Worm (Caenorhabditis elegans): Measurements from ENCODE around the gene dsb-1.

DNA sequence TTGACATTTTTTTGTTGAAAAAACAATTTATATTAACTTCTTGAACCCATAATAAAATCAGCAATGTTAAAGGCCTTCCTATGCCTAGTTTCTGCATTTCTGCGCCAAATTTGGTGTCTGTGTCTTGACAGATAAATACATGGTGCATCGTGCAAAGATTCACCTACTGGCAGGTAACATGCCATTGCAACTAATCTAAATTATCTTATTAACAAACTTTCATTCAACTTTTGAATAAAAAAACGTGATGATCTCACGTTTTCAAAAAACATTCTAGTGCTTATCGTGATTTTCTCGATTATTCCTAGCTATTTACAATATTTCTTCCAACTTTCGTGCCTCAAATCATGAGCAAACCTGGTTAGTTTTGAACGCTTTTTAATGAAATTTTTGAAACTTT, 47.9 kb downstream of the dsb-1 start, which contains the start of gene C25G4.7:
- TF ChIP-seq pha-4 (tag; optimal IDR thresholded peaks at IDR 0.05) (no peak), him-1 (tag; optimal IDR thresholded peaks at IDR 0.05) (no peak), snpc-4 (GFP tag; optimal IDR thresholded peaks at IDR 0.05) (no peak), snpc-4 (tag; optimal IDR thresholded peaks at IDR 0.05) (no peak), unc-130 (GFP tag; optimal IDR thresholded peaks at IDR 0.05) (no peak), bed-1 (GFP tag; IDR thresholded peaks at IDR 0.05) (no peak), aptf-2 (GFP tag; conservative IDR thresholded peaks at IDR 0.05) (no peak), akir-1 (GFP tag; optimal IDR thresholded peaks at IDR 0.05) (no peak), chd-7 (tag; optimal IDR thresholded peaks at IDR 0.05) (no peak), B0336.3 (GFP tag; IDR thresholded peaks at IDR 0.05) (no peak), ceh-58 (GFP tag; IDR thresholded peaks at IDR 0.05) (no peak), snpc-1.1 (tag; optimal IDR thresholded peaks at IDR 0.05; ENCODE audit: insufficient read depth) (no peak)
